Fruit fly (Drosophila melanogaster) whole organism, pupa: Measurements from ENCODE around the gene CG15330.

Experiments
- CG10348 ChIP-seq: fragments of 200-800 bp; sonication (Bioruptor generic); IDR thresholded peaks from 2 replicates; pipeline ENCODE4 v1.3.6; 2022; ENCODE audit warnings: missing biosample characterization, missing genetic modification characterization
- CG12605 ChIP-seq: fragments of 200-800 bp; sonication (Bioruptor generic); IDR thresholded peaks from 2 replicates; pipeline ENCODE4 v1.3.6; 2022; ENCODE audit warnings: missing biosample characterization, missing genetic modification characterization
- CG13204 ChIP-seq: fragments of 200-800 bp; sonication (Bioruptor generic); optimal IDR thresholded peaks from 2 replicates; lab custom pipeline; 2018; ENCODE audit warnings: missing biosample characterization, mild to moderate bottlenecking, missing genetic modification characterization, moderate library complexity
- CG14655 ChIP-seq: fragments of 200-800 bp; sonication (Bioruptor generic); optimal IDR thresholded peaks from 3 replicates; lab custom pipeline; 2017; ENCODE audit warnings: mild to moderate bottlenecking, missing biosample characterization, missing genetic modification reagents, missing genetic modification characterization
- CG15710 ChIP-seq: fragments of 200-800 bp; sonication (Bioruptor generic); optimal IDR thresholded peaks from 2 replicates; lab custom pipeline; 2018; ENCODE audit warnings: missing biosample characterization, mild to moderate bottlenecking, missing genetic modification characterization, moderate library complexity
- CG17806 ChIP-seq: fragments of 200-800 bp; sonication (Bioruptor generic); optimal IDR thresholded peaks from 2 replicates; lab custom pipeline; 2018; ENCODE audit warnings: missing biosample characterization, mild to moderate bottlenecking, missing genetic modification characterization, moderate library complexity
- CG32121 ChIP-seq: fragments of 200-800 bp; sonication (Bioruptor generic); IDR thresholded peaks from 2 replicates; pipeline ENCODE4 v1.3.6; 2022; ENCODE audit warnings: missing biosample characterization, missing genetic modification characterization
- CG34367 ChIP-seq: fragments of 200-800 bp; sonication (Bioruptor generic); optimal IDR thresholded peaks from 2 replicates; lab custom pipeline; 2018; ENCODE audit warnings: missing biosample characterization, mild to moderate bottlenecking, missing genetic modification characterization
- CG4496 ChIP-seq: fragments of 200-800 bp; sonication (Bioruptor generic); IDR thresholded peaks from 3 replicates; pipeline ENCODE4 v1.3.6; 2022; ENCODE audit warnings: missing biosample characterization, missing genetic modification characterization
- CG8159 ChIP-seq: fragments of 200-800 bp; sonication (Bioruptor generic); optimal IDR thresholded peaks from 3 replicates; lab custom pipeline; 2018; ENCODE audit warnings: missing biosample characterization, mild to moderate bottlenecking, missing genetic modification characterization, moderate library complexity
- CG8301 ChIP-seq: fragments of 200-800 bp; sonication (Bioruptor generic); optimal IDR thresholded peaks from 2 replicates; lab custom pipeline; 2018; ENCODE audit warnings: missing biosample characterization, mild to moderate bottlenecking, missing genetic modification characterization
- CG9948 ChIP-seq: fragments of 200-800 bp; sonication (Bioruptor generic); optimal IDR thresholded peaks from 2 replicates; lab custom pipeline; 2018; ENCODE audit warnings: missing biosample characterization, mild to moderate bottlenecking, missing genetic modification characterization, moderate library complexity
- D1 ChIP-seq: fragments of 200-800 bp; sonication (Bioruptor generic); optimal IDR thresholded peaks from 2 replicates; lab custom pipeline; 2018; ENCODE audit warnings: missing biosample characterization, mild to moderate bottlenecking, missing genetic modification characterization, moderate library complexity
- EcR ChIP-seq: fragments of 200-800 bp; sonication (Bioruptor generic); optimal IDR thresholded peaks from 3 replicates; lab custom pipeline; 2019; ENCODE audit warnings: missing biosample characterization, missing genetic modification characterization, mild to moderate bottlenecking, moderate library complexity, missing genetic modification reagents
- Ets98B ChIP-seq: fragments of 200-800 bp; sonication (Bioruptor generic); IDR thresholded peaks from 2 replicates; pipeline ENCODE4 v1.3.6; 2022; ENCODE audit warnings: missing biosample characterization, missing genetic modification characterization
- Pif1A ChIP-seq: fragments of 200-800 bp; sonication (Bioruptor generic); optimal IDR thresholded peaks from 3 replicates; lab custom pipeline; 2016; ENCODE audit warnings: missing biosample characterization, missing genetic modification characterization
- Pif1B ChIP-seq: fragments of 200-800 bp; sonication (Bioruptor generic); optimal IDR thresholded peaks from 3 replicates; lab custom pipeline; 2016; ENCODE audit warnings: missing biosample characterization, missing genetic modification characterization
- Snoo ChIP-seq: fragments of 200-800 bp; sonication (Bioruptor generic); optimal IDR thresholded peaks from 3 replicates; lab custom pipeline; 2017; ENCODE audit warnings: missing biosample characterization, mild to moderate bottlenecking, missing genetic modification characterization, inconsistent platforms
- fd96Ca ChIP-seq: fragments of 200-800 bp; sonication (Bioruptor generic); IDR thresholded peaks from 3 replicates; pipeline ENCODE4 v1.3.6; 2022; ENCODE audit warnings: missing biosample characterization, missing genetic modification characterization
- gl ChIP-seq: fragments of 200-800 bp; sonication (Bioruptor generic); optimal IDR thresholded peaks from 2 replicates; lab custom pipeline; 2018; ENCODE audit warnings: missing biosample characterization, mild to moderate bottlenecking, missing genetic modification characterization
- rn ChIP-seq: fragments of 200-800 bp; sonication (Bioruptor generic); IDR thresholded peaks from 2 replicates; pipeline ENCODE4 v1.3.6; 2022; ENCODE audit warnings: missing biosample characterization, missing genetic modification characterization

The CG15330 gene

dm6 chrX:7923063-7923462 is 32.8 kb upstream of the CG15330 start:
- TF ChIP-seq Snoo (tag; lab: Kevin White, UChicago) (no peak), CG12605 (no peak), rn (GFP tag; lab: Robert Waterston, UW) (no peak), CG4496 (GFP tag; lab: Robert Waterston, UW) (no peak; the same call in 2 of the 3 replicates), Pif1A (GFP tag; lab: Kevin White, UChicago) (no peak), Pif1B (no peak), CG32121 (GFP tag; lab: Robert Waterston, UW) (peak; percentile 35; the same call in 1 of the 2 replicates)

dm6 chrX:7924913-7925312 is 31.0 kb upstream of the CG15330 start:
- TF ChIP-seq rn (GFP tag; lab: Robert Waterston, UW) = no peak
- TF ChIP-seq CG17806 = no peak
- no peak for TF ChIP-seq EcR
- no peak for TF ChIP-seq CG13204 (GFP tag; lab: Kevin White, UChicago)
- no peak for TF ChIP-seq CG8159 (tag; lab: Kevin White, UChicago)
- TF ChIP-seq Pif1B = no peak
- no peak for TF ChIP-seq Pif1A (GFP tag; lab: Kevin White, UChicago)
- TF ChIP-seq CG9948 (tag; lab: Kevin White, UChicago) = no peak
- TF ChIP-seq CG34367 (tag; lab: Kevin White, UChicago) = no peak
- TF ChIP-seq CG32121 (GFP tag; lab: Robert Waterston, UW) = no peak
- TF ChIP-seq fd96Ca (GFP tag; lab: Robert Waterston, UW) = no peak
- TF ChIP-seq CG12605 = no peak
- TF ChIP-seq CG10348 (GFP tag; lab: Robert Waterston, UW) = no peak

- TF ChIP-seq D1 (tag; lab: Kevin White, UChicago) (no peak), CG8159 (tag; lab: Kevin White, UChicago) (no peak), EcR (peak; percentile 40), CG4496 (GFP tag; lab: Robert Waterston, UW) (no peak; the same call in 2 of the 3 replicates), Snoo (tag; lab: Kevin White, UChicago) (peak; percentile 5), Pif1A (GFP tag; lab: Kevin White, UChicago) (no peak), CG15710 (tag; lab: Kevin White, UChicago) (no peak), CG12605 (peak; percentile 40; the same call in 1 of the 2 replicates), gl (tag; lab: Kevin White, UChicago) (no peak), CG17806 (no peak), CG9948 (tag; lab: Kevin White, UChicago) (no peak), CG8301 (tag; lab: Kevin White, UChicago) (peak; percentile 20), CG13204 (GFP tag; lab: Kevin White, UChicago) (no peak), CG10348 (GFP tag; lab: Robert Waterston, UW) (no peak), CG14655 (GFP tag; lab: Kevin White, UChicago) (no peak), Ets98B (GFP tag; lab: Robert Waterston, UW) (no peak), CG32121 (GFP tag; lab: Robert Waterston, UW) (0 out of 2 replicates have a peak, but pooled peaks have one; percentile 34), fd96Ca (GFP tag; lab: Robert Waterston, UW) (no peak), CG34367 (tag; lab: Kevin White, UChicago) (no peak), rn (GFP tag; lab: Robert Waterston, UW) (no peak), Pif1B (no peak)
- TF ChIP-seq, all 21 proteins: peak for 5
Measured at dm6 chrX:7930236-7931027, 25.4 kb upstream of the CG15330 start.

dm6 chrX:7931028-7931549 is 24.8 kb upstream of the CG15330 start, which contains the start of gene mahe:
Gene mahe, minus strand, starts transcription at chrX:7931382.
- TF ChIP-seq CG9948 (tag; lab: Kevin White, UChicago) = no peak
- TF ChIP-seq CG8159 (tag; lab: Kevin White, UChicago) = no peak
- peak; percentile 31; the same call in 1 of the 2 replicates for TF ChIP-seq CG12605
- TF ChIP-seq CG32121 (GFP tag; lab: Robert Waterston, UW) = peak; percentile 25; the same call in 1 of the 2 replicates
- TF ChIP-seq CG10348 (GFP tag; lab: Robert Waterston, UW) = no peak
- TF ChIP-seq Ets98B (GFP tag; lab: Robert Waterston, UW) = 0 out of 2 replicates have a peak, but pooled peaks have one; percentile 4
- TF ChIP-seq Pif1B = peak; percentile 0
- no peak for TF ChIP-seq fd96Ca (GFP tag; lab: Robert Waterston, UW)
- TF ChIP-seq, all 21 proteins: peak for 4

dm6 chrX:7933210-7933915 is 22.5 kb upstream of the CG15330 start, which contains the start of the genes Dhdds and RpS14a:
Gene Dhdds, minus strand, starts transcription at chrX:7933351.
Gene RpS14a, plus strand, starts transcription at chrX:7933742.
- peak; percentile 55 for TF ChIP-seq Snoo (tag; lab: Kevin White, UChicago)
- no peak for TF ChIP-seq rn (GFP tag; lab: Robert Waterston, UW)
- no peak for TF ChIP-seq CG8159 (tag; lab: Kevin White, UChicago)
- peak; percentile 38 for TF ChIP-seq CG34367 (tag; lab: Kevin White, UChicago)
- no peak for TF ChIP-seq CG14655 (GFP tag; lab: Kevin White, UChicago)
- 0 out of 2 replicates have a peak, but pooled peaks have one; percentile 18 for TF ChIP-seq CG12605
- peak; percentile 1 for TF ChIP-seq gl (tag; lab: Kevin White, UChicago)
- TF ChIP-seq Pif1A (GFP tag; lab: Kevin White, UChicago) = peak; percentile 32
- TF ChIP-seq CG4496 (GFP tag; lab: Robert Waterston, UW) = no peak
